Worm (Caenorhabditis elegans) whole organism, young adult: ENCODE measurements around the gene dhhc-8.
A peak's percentile ranks its signal among the peaks of the same experiment; 100 is the strongest.

Experiments used
- B0261.1 ChIP-seq: sonication (generic microtip); optimal IDR thresholded peaks from 2 replicates; lab custom pipeline; 2016; ENCODE audit warnings: mild to moderate bottlenecking, missing genetic modification characterization, moderate library complexity, missing compliant biosample characterization
- B0336.3 ChIP-seq: fragments of 200-800 bp; sonication (Bioruptor generic); IDR thresholded peaks from 2 replicates; pipeline ENCODE4 v1.3.6; 2022; ENCODE audit warnings: missing genetic modification characterization, missing compliant biosample characterization
- C17E4.6 ChIP-seq: fragments of 200-800 bp; sonication (Bioruptor generic); IDR thresholded peaks from 2 replicates; pipeline ENCODE4 v1.3.6; 2022; ENCODE audit warnings: missing genetic modification reagents, missing genetic modification characterization, missing compliant biosample characterization
- F10E7.11 ChIP-seq: sonication (generic microtip); optimal IDR thresholded peaks from 2 replicates; lab custom pipeline; 2017; ENCODE audit warnings: mild to moderate bottlenecking, missing genetic modification characterization, moderate library complexity, missing compliant biosample characterization
- F22D6.2 ChIP-seq: sonication (generic microtip); optimal IDR thresholded peaks from 2 replicates; lab custom pipeline; 2016; ENCODE audit warnings: mild to moderate bottlenecking, missing genetic modification characterization, missing compliant biosample characterization
- F23B12.7 ChIP-seq: sonication (generic microtip); optimal IDR thresholded peaks from 2 replicates; lab custom pipeline; 2017; ENCODE audit warnings: missing genetic modification characterization, mild to moderate bottlenecking, missing compliant biosample characterization, antibody characterized with exemption, moderate library complexity; ENCODE audit not compliant: insufficient read depth
- F52B5.7 ChIP-seq: sonication (generic microtip); optimal IDR thresholded peaks from 2 replicates; lab custom pipeline; 2016; ENCODE audit warnings: mild to moderate bottlenecking, missing genetic modification characterization, missing compliant biosample characterization
- F57A8.1 ChIP-seq: fragments of 200-800 bp; sonication (Bioruptor generic); optimal IDR thresholded peaks from 2 replicates; lab custom pipeline; 2018; ENCODE audit warnings: mild to moderate bottlenecking, missing genetic modification characterization, moderate library complexity, missing compliant biosample characterization
- K11D2.4 ChIP-seq: fragments of 200-800 bp; sonication (Bioruptor generic); IDR thresholded peaks from 2 replicates; pipeline ENCODE4 v1.3.6; 2022; ENCODE audit warnings: missing genetic modification reagents, missing genetic modification characterization, missing compliant biosample characterization
- K12H6.12 ChIP-seq: fragments of 200-800 bp; sonication (Bioruptor generic); optimal IDR thresholded peaks from 2 replicates; lab custom pipeline; 2018; ENCODE audit warnings: mild to moderate bottlenecking, missing genetic modification characterization, missing compliant biosample characterization
- T07F8.4 ChIP-seq: sonication (generic microtip); optimal IDR thresholded peaks from 2 replicates; lab custom pipeline; 2016; ENCODE audit warnings: mild to moderate bottlenecking, missing genetic modification characterization, moderate library complexity, missing compliant biosample characterization
- Y53F4B.3 ChIP-seq: fragments of 200-800 bp; sonication (Bioruptor generic); IDR thresholded peaks from 2 replicates; pipeline ENCODE4 v1.3.6; 2022; ENCODE audit warnings: missing genetic modification reagents, missing genetic modification characterization, missing compliant biosample characterization
- Y56A3A.18 ChIP-seq: fragments of 200-800 bp; sonication (Bioruptor generic); IDR thresholded peaks from 2 replicates; pipeline ENCODE4 v1.3.6; 2022; ENCODE audit warnings: missing genetic modification reagents, missing genetic modification characterization, missing compliant biosample characterization
- Y95B8A.8 ChIP-seq: fragments of 200-800 bp; sonication (Bioruptor generic); IDR thresholded peaks from 2 replicates; pipeline ENCODE4 v1.3.6; 2022; ENCODE audit warnings: missing genetic modification reagents, missing genetic modification characterization, missing compliant biosample characterization
- ama-1 ChIP-seq, 3 experiments: fragments of 150-350 bp in 1 of 3; sonication (generic microtip) in 2 of 3; optimal IDR thresholded peaks; 2 replicates each; lab custom pipeline; 2014 to 2018; ENCODE audit warnings: missing biosample characterization in 2 of 3, missing genetic modification characterization in 2 of 3, missing genetic modification reagents in 2 of 3
- aptf-2 ChIP-seq: fragments of 200-800 bp; sonication (Bioruptor generic); conservative IDR thresholded peaks from 2 replicates; pipeline ENCODE4 v1.3.6; 2022; ENCODE audit warnings: missing genetic modification reagents, missing genetic modification characterization, missing compliant biosample characterization
- attf-3 ChIP-seq: fragments of 200-800 bp; sonication (Bioruptor generic); conservative IDR thresholded peaks from 2 replicates; pipeline ENCODE4 v1.3.6; 2022; ENCODE audit warnings: missing genetic modification reagents, missing genetic modification characterization, missing compliant biosample characterization
- ceh-40 ChIP-seq: fragments of 200-800 bp; sonication (Bioruptor generic); IDR thresholded peaks from 2 replicates; pipeline ENCODE4 v1.3.6; 2022; ENCODE audit warnings: missing genetic modification characterization, missing compliant biosample characterization
- ceh-58 ChIP-seq: fragments of 200-800 bp; sonication (Bioruptor generic); IDR thresholded peaks from 2 replicates; pipeline ENCODE4 v1.3.6; 2022; ENCODE audit warnings: missing genetic modification characterization, missing compliant biosample characterization
- ceh-79 ChIP-seq: sonication (generic microtip); optimal IDR thresholded peaks from 2 replicates; lab custom pipeline; 2017; ENCODE audit warnings: mild to moderate bottlenecking, missing genetic modification characterization, missing compliant biosample characterization
- ceh-91 ChIP-seq: fragments of 200-800 bp; sonication (Bioruptor generic); IDR thresholded peaks from 2 replicates; pipeline ENCODE4 v1.3.6; 2022; ENCODE audit warnings: missing genetic modification reagents, missing genetic modification characterization, missing compliant biosample characterization
- die-1 ChIP-seq: sonication (generic microtip); optimal IDR thresholded peaks from 2 replicates; lab custom pipeline; 2016; ENCODE audit warnings: missing genotype, mild to moderate bottlenecking, missing genetic modification characterization, missing compliant biosample characterization
- egl-18 ChIP-seq: fragments of 200-800 bp; sonication (Bioruptor generic); IDR thresholded peaks from 2 replicates; pipeline ENCODE4 v1.3.6; 2022; ENCODE audit warnings: missing genetic modification reagents, missing genetic modification characterization, missing compliant biosample characterization
- egrh-3 ChIP-seq: fragments of 200-800 bp; sonication (Bioruptor generic); IDR thresholded peaks from 2 replicates; pipeline ENCODE4 v1.3.6; 2022; ENCODE audit warnings: missing genetic modification reagents, missing genetic modification characterization, missing compliant biosample characterization
- ekl-4 ChIP-seq: fragments of 200-800 bp; sonication (Bioruptor generic); IDR thresholded peaks from 2 replicates; pipeline ENCODE4 v1.3.6; 2022; ENCODE audit warnings: missing genetic modification reagents, missing genetic modification characterization, missing compliant biosample characterization
- hmg-1.2 ChIP-seq: fragments of 200-800 bp; sonication (Bioruptor generic); IDR thresholded peaks from 2 replicates; pipeline ENCODE4 v1.3.6; 2022; ENCODE audit warnings: missing genetic modification reagents, missing genetic modification characterization, missing compliant biosample characterization
- let-526 ChIP-seq: fragments of 200-800 bp; sonication (Bioruptor generic); IDR thresholded peaks from 2 replicates; pipeline ENCODE4 v1.3.6; 2022; ENCODE audit warnings: missing genetic modification reagents, missing genetic modification characterization, missing compliant biosample characterization
- lin-26 ChIP-seq: fragments of 200-800 bp; sonication (Bioruptor generic); IDR thresholded peaks from 2 replicates; pipeline ENCODE4 v1.3.6; 2022; ENCODE audit warnings: missing genetic modification reagents, missing genetic modification characterization, missing compliant biosample characterization
- lin-35 ChIP-seq, 3 experiments: fragments of 150-350 bp in 2 of 3; sonication (generic microtip) in 1 of 3; optimal IDR thresholded peaks; 2 replicates each; lab custom pipeline; 2014 to 2018; ENCODE audit warnings: missing biosample characterization in 3 of 3, missing genetic modification characterization in 3 of 3, missing genetic modification reagents in 3 of 3
- madf-10 ChIP-seq: sonication (generic microtip); optimal IDR thresholded peaks from 2 replicates; lab custom pipeline; 2016; ENCODE audit warnings: mild to moderate bottlenecking, missing genetic modification characterization, missing compliant biosample characterization
- madf-3 ChIP-seq: fragments of 200-800 bp; sonication (Bioruptor generic); IDR thresholded peaks from 2 replicates; pipeline ENCODE4 v1.3.6; 2022; ENCODE audit warnings: missing genetic modification reagents, missing genetic modification characterization, missing compliant biosample characterization
- madf-8 ChIP-seq: fragments of 200-800 bp; sonication (Bioruptor generic); conservative IDR thresholded peaks from 2 replicates; pipeline ENCODE4 v1.3.6; 2022; ENCODE audit warnings: missing genetic modification reagents, missing genetic modification characterization, missing compliant biosample characterization
- mel-28 ChIP-seq: sonication (generic microtip); optimal IDR thresholded peaks from 2 replicates; lab custom pipeline; 2016; ENCODE audit warnings: borderline replicate concordance, mild to moderate bottlenecking, missing genetic modification characterization, missing compliant biosample characterization
- mes-4 ChIP-seq: sonication (generic microtip); optimal IDR thresholded peaks from 2 replicates; lab custom pipeline; 2016; ENCODE audit warnings: missing genotype, missing genetic modification characterization, missing compliant biosample characterization
- nhr-120 ChIP-seq: fragments of 200-800 bp; sonication (Bioruptor generic); IDR thresholded peaks from 2 replicates; pipeline ENCODE4 v1.3.6; 2022; ENCODE audit warnings: missing genetic modification characterization, missing compliant biosample characterization
- rec-8 ChIP-seq, 2 experiments: sonication (generic microtip); optimal IDR thresholded peaks; 2 replicates each; lab custom pipeline; 2016; ENCODE audit warnings: mild to moderate bottlenecking in 2 of 2, missing genetic modification characterization in 2 of 2, missing genetic modification reagents in 2 of 2, missing genotype in 2 of 2, missing biosample characterization in 1 of 2, missing compliant biosample characterization in 1 of 2, moderate library complexity in 1 of 2
- sea-2 ChIP-seq: fragments of 200-800 bp; sonication (Bioruptor generic); IDR thresholded peaks from 2 replicates; pipeline ENCODE4 v1.3.6; 2022; ENCODE audit warnings: missing genetic modification characterization, missing compliant biosample characterization
- snpc-1.3 ChIP-seq: sonication (generic microtip); optimal IDR thresholded peaks from 2 replicates; lab custom pipeline; 2017; ENCODE audit warnings: missing genetic modification characterization, mild to moderate bottlenecking, missing compliant biosample characterization, antibody characterized with exemption, moderate library complexity, missing genotype, missing genetic modification reagents; ENCODE audit not compliant: insufficient read depth
- tlf-1 ChIP-seq: fragments of 200-800 bp; sonication (Bioruptor generic); optimal IDR thresholded peaks from 2 replicates; lab custom pipeline; 2018; ENCODE audit warnings: mild to moderate bottlenecking, missing genetic modification characterization, missing compliant biosample characterization
- unc-62 ChIP-seq: fragments of 150-350 bp; optimal IDR thresholded peaks from 2 replicates; lab custom pipeline; 2014; ENCODE audit warnings: missing biosample characterization, missing genetic modification reagents, missing genetic modification characterization
- ztf-22 ChIP-seq: fragments of 200-800 bp; sonication (Bioruptor generic); optimal IDR thresholded peaks from 2 replicates; lab custom pipeline; 2018; ENCODE audit warnings: mild to moderate bottlenecking, missing genetic modification characterization, moderate library complexity, missing compliant biosample characterization
- ztf-26 ChIP-seq: sonication (generic microtip); optimal IDR thresholded peaks from 2 replicates; lab custom pipeline; 2017; ENCODE audit warnings: missing genetic modification characterization, missing compliant biosample characterization
- ztf-28 ChIP-seq: fragments of 200-800 bp; sonication (Bioruptor generic); IDR thresholded peaks from 2 replicates; pipeline ENCODE4 v1.3.6; 2022; ENCODE audit warnings: missing genetic modification reagents, missing genetic modification characterization, missing compliant biosample characterization

The dhhc-8 gene

DNA sequence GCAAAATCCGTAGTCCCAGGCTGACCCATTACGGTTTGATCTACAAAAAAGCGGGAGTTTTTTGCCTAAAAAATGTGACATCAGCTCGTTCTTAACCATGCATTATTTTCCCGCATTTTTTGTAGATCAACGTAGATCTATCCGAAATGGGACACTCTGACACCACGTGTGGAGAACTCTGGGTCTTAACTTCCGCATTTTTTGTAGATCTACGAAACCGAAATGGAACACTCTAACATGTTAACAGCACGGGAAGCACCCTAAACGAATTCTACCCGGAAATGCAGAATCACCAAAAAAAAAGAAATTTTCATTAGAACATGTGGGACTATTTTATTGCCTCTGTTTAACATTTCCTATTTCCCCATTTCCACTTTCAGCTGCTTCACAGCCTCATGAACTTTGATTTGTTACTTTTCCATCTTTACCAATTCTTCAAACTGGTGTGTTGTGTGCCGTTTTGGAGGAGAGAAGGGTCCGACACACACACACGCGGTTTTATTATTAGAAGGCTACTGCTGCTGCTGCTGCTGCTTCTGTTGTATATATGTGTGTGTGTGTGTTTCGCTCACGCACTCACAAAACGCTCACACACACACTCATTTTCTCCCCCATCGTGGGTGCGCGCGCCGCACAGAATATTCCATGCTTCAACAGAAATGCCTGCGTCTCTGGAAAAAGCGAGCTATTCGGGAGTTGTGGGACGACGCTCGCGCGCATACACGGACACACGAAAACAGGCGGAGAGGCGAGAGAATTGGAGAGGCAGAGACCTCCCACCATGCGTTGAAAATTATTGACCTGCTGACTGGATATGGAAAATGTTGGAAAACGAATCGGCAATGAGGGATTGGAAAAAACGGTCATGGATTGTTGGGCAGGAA lies 39.3 kb upstream of the dhhc-8 start (continued):
- peak; percentile 36 for TF ChIP-seq F23B12.7 (tag; lab: Kevin White, UChicago)
- TF ChIP-seq egrh-3 (GFP tag; lab: Robert Waterston, UW) = peak; percentile 55
- TF ChIP-seq madf-3 = 0 out of 2 replicates have a peak, but pooled peaks have one; percentile 37
- TF ChIP-seq ztf-22 (GFP tag; lab: Kevin White, UChicago) = peak; percentile 3
- TF ChIP-seq sea-2 = no peak
- peak; percentile 95 for TF ChIP-seq K12H6.12
- TF ChIP-seq C17E4.6 (GFP tag; lab: Robert Waterston, UW) = no peak
- no peak for TF ChIP-seq rec-8 (tag; optimal IDR thresholded peaks at IDR 0.05; lab: Kevin White, UChicago)
- peak in 1 of 3 experiments; percentile 61 for TF ChIP-seq lin-35 (GFP tag; optimal IDR thresholded peaks at IDR 0.05; lab: Kevin White, UChicago)
- TF ChIP-seq mel-28 (tag; lab: Kevin White, UChicago) = no peak
- TF ChIP-seq madf-10 (tag; lab: Kevin White, UChicago) = peak; percentile 81
- no peak for TF ChIP-seq tlf-1
- TF ChIP-seq let-526 (GFP tag; lab: Robert Waterston, UW) = no peak
- peak; percentile 29 for TF ChIP-seq ztf-26 (tag; lab: Kevin White, UChicago)
- peak; percentile 28 for TF ChIP-seq T07F8.4 (tag; lab: Kevin White, UChicago)
- no peak for TF ChIP-seq F22D6.2 (tag; lab: Kevin White, UChicago)
- 0 out of 2 replicates have a peak, but pooled peaks have one; percentile 41 for TF ChIP-seq Y56A3A.18 (GFP tag; lab: Robert Waterston, UW)
- no peak for TF ChIP-seq Y53F4B.3 (GFP tag; lab: Robert Waterston, UW)
- no peak for TF ChIP-seq B0261.1 (tag; lab: Kevin White, UChicago)
- no peak for TF ChIP-seq ztf-28 (GFP tag; lab: Robert Waterston, UW)
- peak; percentile 82 for TF ChIP-seq B0336.3 (GFP tag; lab: Robert Waterston, UW)
- no peak for TF ChIP-seq aptf-2 (GFP tag; lab: Robert Waterston, UW)
- TF ChIP-seq snpc-1.3 (tag; lab: Kevin White, UChicago) = peak; percentile 3
- no peak for TF ChIP-seq egl-18 (GFP tag; lab: Robert Waterston, UW)
- peak; percentile 53 for TF ChIP-seq ekl-4
- TF ChIP-seq, all 124 proteins: peak for 43

DNA sequence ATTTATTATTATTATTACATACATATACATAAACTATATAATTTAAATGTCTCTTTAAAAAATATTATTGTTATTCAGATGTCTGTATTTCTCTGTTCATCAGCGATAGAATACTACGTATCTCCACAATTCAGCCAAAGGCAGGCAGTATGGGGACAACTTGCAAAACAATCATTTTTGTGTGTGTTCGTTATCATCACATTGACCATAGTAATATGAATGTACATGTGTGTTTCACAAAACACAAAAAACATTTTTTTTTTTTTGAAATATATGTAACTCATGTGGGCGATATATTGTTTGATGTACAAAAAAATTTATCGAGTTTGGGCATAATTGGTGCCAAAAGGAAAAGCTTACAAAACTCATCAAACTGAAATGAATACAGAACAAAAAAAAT lies 38.0 kb upstream of the dhhc-8 start:
- TF ChIP-seq mes-4 (tag; lab: Kevin White, UChicago) = no peak

DNA sequence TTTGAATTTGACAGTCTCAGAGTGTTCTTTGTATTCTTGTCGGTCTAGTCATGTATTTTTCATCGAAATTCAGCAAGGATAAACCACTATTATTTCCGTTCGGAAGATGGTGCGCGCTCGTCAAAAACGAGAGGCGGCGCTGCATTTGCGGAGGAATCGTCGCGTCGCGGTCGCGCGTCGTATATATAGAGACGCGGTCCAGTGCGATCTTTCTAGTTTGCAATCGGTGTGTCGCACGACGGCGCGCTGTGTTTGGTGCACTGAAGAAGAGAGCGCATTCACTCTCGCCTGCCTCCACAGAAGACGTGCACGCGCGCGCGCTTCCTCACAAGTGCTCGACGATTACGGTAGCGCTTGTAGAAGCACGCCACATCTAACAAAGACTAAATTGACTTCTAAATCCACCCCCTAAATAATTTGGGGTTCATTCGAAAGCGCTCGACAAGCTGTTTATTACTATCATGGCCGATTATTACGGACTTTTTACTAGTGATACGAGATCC lies 36.8 kb upstream of the dhhc-8 start, which contains the start of gene Y39E4B.6:
Y39E4B.6 (plus strand) TSS at position 209 of the 503 bp plus-strand sequence.
- TF ChIP-seq madf-8 (GFP tag; lab: Robert Waterston, UW) (no peak), F10E7.11 (tag; lab: Kevin White, UChicago) (peak; percentile 10), ceh-58 (GFP tag; lab: Robert Waterston, UW) (no peak), Y95B8A.8 (GFP tag; lab: Robert Waterston, UW) (peak; percentile 76), ama-1 (optimal IDR thresholded peaks at IDR 0.05; lab: Kevin White, UChicago) (peak; percentile 95), ama-1 (GFP tag; optimal IDR thresholded peaks at IDR 0.05; lab: Kevin White, UChicago) (no peak), K11D2.4 (peak; percentile 95), lin-26 (GFP tag; lab: Robert Waterston, UW) (peak; percentile 89), F52B5.7 (tag; lab: Kevin White, UChicago) (peak; percentile 94), let-526 (GFP tag; lab: Robert Waterston, UW) (peak; percentile 94), die-1 (peak; percentile 73), unc-62 (GFP tag; lab: Kevin White, UChicago) (no peak), ceh-40 (GFP tag; lab: Robert Waterston, UW) (no peak), ceh-91 (0 out of 2 replicates have a peak, but pooled peaks have one; percentile 34), attf-3 (GFP tag; lab: Robert Waterston, UW) (peak; percentile 36; the same call in 1 of the 2 replicates), ceh-79 (tag; lab: Kevin White, UChicago) (no peak), nhr-120 (GFP tag; lab: Robert Waterston, UW) (no peak), hmg-1.2 (GFP tag; lab: Robert Waterston, UW) (peak; percentile 81), F57A8.1 (GFP tag; lab: Kevin White, UChicago) (no peak)
